Worm (Caenorhabditis elegans) whole organism, early embryonic: ENCODE results near the gene srx-80.

Experiments used
- F13C5.2 ChIP-seq: sonication (generic microtip); optimal IDR thresholded peaks from 2 replicates; lab custom pipeline; 2017; ENCODE audit warnings: mild to moderate bottlenecking, missing genetic modification characterization, inconsistent platforms, missing compliant biosample characterization
- ama-1 ChIP-seq: fragments of 150-350 bp; optimal IDR thresholded peaks from 2 replicates; lab custom pipeline; 2014
- ceh-36 ChIP-seq: sonication (generic microtip); optimal IDR thresholded peaks from 2 replicates; lab custom pipeline; 2016; ENCODE audit warnings: missing genetic modification characterization, inconsistent platforms, missing compliant biosample characterization
- hmbx-1 ChIP-seq: sonication (generic microtip); optimal IDR thresholded peaks from 2 replicates; lab custom pipeline; 2016; ENCODE audit warnings: mild to moderate bottlenecking, missing genetic modification characterization, missing compliant biosample characterization
- sea-1 ChIP-seq: fragments of 200-800 bp; sonication (Bioruptor generic); conservative IDR thresholded peaks from 2 replicates; pipeline ENCODE4 v1.3.6; 2022; ENCODE audit warnings: missing genetic modification characterization, missing compliant biosample characterization
- tbx-11 ChIP-seq: fragments of 200-800 bp; sonication (Bioruptor generic); IDR thresholded peaks from 2 replicates; pipeline ENCODE4 v1.3.6; 2022; ENCODE audit warnings: missing genetic modification characterization, missing compliant biosample characterization

ce11 chrV:11627837-11628236, 34.3 kb downstream of the srx-80 start:
- TF ChIP-seq ama-1 (lab: Kevin White, UChicago) (no peak), ceh-36 (tag; lab: Kevin White, UChicago) (no peak), tbx-11 (GFP tag; lab: Robert Waterston, UW) (no peak), F13C5.2 (tag; lab: Kevin White, UChicago) (no peak), sea-1 (no peak), hmbx-1 (tag; lab: Kevin White, UChicago) (no peak)
